Worm (Caenorhabditis elegans) whole organism, late embryonic: ENCODE data around the gene C14F11.7.

Source experiments
- F13H6.1 ChIP-seq: sonication (generic microtip); optimal IDR thresholded peaks from 2 replicates; lab custom pipeline; 2016; ENCODE audit warnings: missing genetic modification characterization, missing compliant biosample characterization
- ama-1 ChIP-seq: fragments of 150-350 bp; optimal IDR thresholded peaks from 2 replicates; lab custom pipeline; 2014
- elt-4 ChIP-seq: sonication (generic microtip); optimal IDR thresholded peaks from 2 replicates; lab custom pipeline; 2016; ENCODE audit warnings: missing genetic modification characterization, missing compliant biosample characterization
- nfya-1 ChIP-seq: sonication (generic microtip); optimal IDR thresholded peaks from 2 replicates; lab custom pipeline; 2017; ENCODE audit warnings: missing genetic modification characterization, mild to moderate bottlenecking, missing compliant biosample characterization, antibody characterized with exemption, moderate library complexity
- nhr-11 ChIP-seq: fragments of 150-350 bp; optimal IDR thresholded peaks from 2 replicates; lab custom pipeline; 2014; ENCODE audit warnings: missing biosample characterization, missing genetic modification characterization
- pha-4 ChIP-seq: fragments of 150-350 bp; optimal IDR thresholded peaks from 2 replicates; lab custom pipeline; 2018; ENCODE audit warnings: missing biosample characterization, missing genetic modification reagents, missing genetic modification characterization
- pros-1 ChIP-seq: fragments of 150-350 bp; optimal IDR thresholded peaks from 2 replicates; lab custom pipeline; 2014; ENCODE audit warnings: missing biosample characterization, missing genetic modification reagents, missing genetic modification characterization
- ref-2 ChIP-seq: sonication (generic microtip); optimal IDR thresholded peaks from 2 replicates; lab custom pipeline; 2016; ENCODE audit warnings: missing genetic modification characterization, missing compliant biosample characterization
- sox-4 ChIP-seq: sonication (generic microtip); optimal IDR thresholded peaks from 2 replicates; lab custom pipeline; 2017; ENCODE audit warnings: mild to moderate bottlenecking, missing genetic modification characterization, inconsistent platforms, missing compliant biosample characterization

DNA sequence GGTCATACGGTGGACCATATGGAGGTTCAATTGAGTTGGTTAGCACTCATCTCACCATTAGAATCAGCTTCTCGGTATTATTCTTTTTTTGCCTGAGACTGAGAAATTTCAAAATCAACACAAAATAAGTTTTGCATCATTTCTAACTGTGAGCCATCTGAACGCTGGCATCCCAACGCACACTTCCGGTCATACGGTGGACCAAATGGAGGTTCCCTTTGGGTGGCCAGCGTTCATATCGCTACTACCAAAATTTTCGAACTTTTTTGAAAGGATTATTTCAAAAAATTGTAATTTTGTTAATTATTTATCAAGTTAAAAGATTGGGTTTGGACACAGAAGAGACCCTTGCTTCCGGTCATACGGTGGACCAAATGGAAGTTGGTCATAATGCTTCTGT, 44.4 kb upstream of the C14F11.7 start:
- no peak for TF ChIP-seq ama-1 (lab: Kevin White, UChicago)
- TF ChIP-seq ref-2 (tag; lab: Kevin White, UChicago): no peak
- no peak for TF ChIP-seq elt-4 (tag; lab: Kevin White, UChicago)
- no peak for TF ChIP-seq pha-4 (tag; lab: Kevin White, UChicago)
- TF ChIP-seq F13H6.1 (tag; lab: Kevin White, UChicago): no peak
- no peak for TF ChIP-seq pros-1 (tag; lab: Kevin White, UChicago)
- TF ChIP-seq nfya-1 (tag; lab: Kevin White, UChicago): no peak
- no peak for TF ChIP-seq sox-4 (tag; lab: Kevin White, UChicago)
- TF ChIP-seq nhr-11 (tag; lab: Kevin White, UChicago): no peak
